Fruit fly (Drosophila melanogaster) whole organism, embryonic: ENCODE measurements around the gene CG13365.

Experiments
- CG15073 ChIP-seq: fragments of 200-800 bp; sonication (Bioruptor generic); optimal IDR thresholded peaks from 2 replicates; lab custom pipeline; 2016; ENCODE audit warnings: missing biosample characterization, missing genetic modification characterization
- CG15601 ChIP-seq: fragments of 200-800 bp; sonication (Bioruptor generic); optimal IDR thresholded peaks from 3 replicates; lab custom pipeline; 2019; ENCODE audit warnings: missing biosample characterization, mild to moderate bottlenecking, missing genetic modification characterization, moderate library complexity
- Sry-β ChIP-seq: fragments of 200-800 bp; sonication (Bioruptor generic); optimal IDR thresholded peaks from 2 replicates; lab custom pipeline; 2018; ENCODE audit warnings: missing biosample characterization, mild to moderate bottlenecking, missing genetic modification characterization, moderate library complexity
- disco-r ChIP-seq: fragments of 200-800 bp; sonication (Bioruptor generic); optimal IDR thresholded peaks from 2 replicates; lab custom pipeline; 2016; ENCODE audit warnings: missing biosample characterization, missing genetic modification characterization
- fru ChIP-seq: fragments of >200 bp; optimal IDR thresholded peaks from 2 replicates; lab custom pipeline; 2017
- stwl ChIP-seq: fragments of 200-800 bp; sonication (Bioruptor generic); optimal IDR thresholded peaks from 3 replicates; lab custom pipeline; 2018; ENCODE audit warnings: missing biosample characterization, mild to moderate bottlenecking, missing genetic modification characterization, moderate library complexity
- trem ChIP-seq: fragments of 200-800 bp; optimal IDR thresholded peaks from 3 replicates; lab custom pipeline; 2019; ENCODE audit warnings: missing biosample characterization, mild to moderate bottlenecking, missing genetic modification characterization, moderate library complexity
- vfl ChIP-seq: fragments of 200-800 bp; sonication (Bioruptor generic); optimal IDR thresholded peaks from 2 replicates; lab custom pipeline; 2016; ENCODE audit warnings: missing biosample characterization, missing genetic modification characterization

dm6 chrX:598322-599057 is 22.5 kb downstream of the CG13365 start:
- TF ChIP-seq CG15073 (GFP tag; lab: Kevin White, UChicago) (no peak), CG15601 (no peak), disco-r (GFP tag; lab: Kevin White, UChicago) (no peak), vfl (GFP tag; lab: Kevin White, UChicago) (no peak), fru (lab: Kevin White, UChicago) (no peak), stwl (tag; lab: Kevin White, UChicago) (no peak), trem (tag; lab: Kevin White, UChicago) (no peak), Sry-β (GFP tag; lab: Kevin White, UChicago) (no peak)
